Worm (Caenorhabditis elegans): Measurements from ENCODE around the gene F58A3.4.
A peak's percentile ranks its signal among the peaks of the same experiment; 100 is the strongest.

The F58A3.4 gene

ce11 chrX:10963453-10964046 is 46.9 kb downstream of the F58A3.4 start, which contains the start of gene nas-10 (continued):
- TF ChIP-seq Y79H2A.3 (GFP tag; conservative IDR thresholded peaks at IDR 0.05), result no peak
- no peak for TF ChIP-seq ceh-91 (GFP tag; IDR thresholded peaks at IDR 0.05)
- TF ChIP-seq D2030.7 (GFP tag; IDR thresholded peaks at IDR 0.05), result peak; percentile 73
- TF ChIP-seq mel-28 (tag; optimal IDR thresholded peaks at IDR 0.05; ENCODE audit: borderline replicate concordance), result peak; percentile 40
- no peak for TF ChIP-seq C06A6.2 (GFP tag; conservative IDR thresholded peaks at IDR 0.05)
- peak; percentile 54 to 56 for TF ChIP-seq let-607 (tag; optimal IDR thresholded peaks at IDR 0.05)
- peak; percentile 95 for TF ChIP-seq lin-26 (GFP tag; IDR thresholded peaks at IDR 0.05)
- TF ChIP-seq lsl-1 (GFP tag; optimal IDR thresholded peaks at IDR 0.05), result no peak
- TF ChIP-seq tlf-1 (GFP tag; optimal IDR thresholded peaks at IDR 0.05), result no peak
- TF ChIP-seq nfya-2 (GFP tag; IDR thresholded peaks at IDR 0.05), result no peak
- TF ChIP-seq sea-2 (GFP tag; IDR thresholded peaks at IDR 0.05), result no peak
- no peak for TF ChIP-seq fkh-3 (tag; optimal IDR thresholded peaks at IDR 0.05)
- TF ChIP-seq B0261.1 (tag; optimal IDR thresholded peaks at IDR 0.05), result peak; percentile 97
- TF ChIP-seq madf-3 (GFP tag; IDR thresholded peaks at IDR 0.05), result no peak
- TF ChIP-seq dpl-1 (GFP tag; optimal IDR thresholded peaks at IDR 0.05), result no peak
- no peak for TF ChIP-seq ztf-22 (GFP tag; optimal IDR thresholded peaks at IDR 0.05)
- TF ChIP-seq dpff-1 (tag; optimal IDR thresholded peaks at IDR 0.05), result no peak
- peak; percentile 72; the same call in 1 of the 2 replicates for TF ChIP-seq ceh-40 (GFP tag; IDR thresholded peaks at IDR 0.05)
- TF ChIP-seq F10E7.11 (tag; optimal IDR thresholded peaks at IDR 0.05), result no peak
- no peak for TF ChIP-seq nhr-120 (GFP tag; IDR thresholded peaks at IDR 0.05)
- TF ChIP-seq F33H1.4 (GFP tag; IDR thresholded peaks at IDR 0.05), result no peak
- no peak for TF ChIP-seq snpc-1.3 (tag; optimal IDR thresholded peaks at IDR 0.05; ENCODE audit: insufficient read depth)
- TF ChIP-seq aptf-3 (GFP tag; IDR thresholded peaks at IDR 0.05), result 0 out of 2 replicates have a peak, but pooled peaks have one; percentile 11
- peak; percentile 2 for TF ChIP-seq zim-3 (tag; optimal IDR thresholded peaks at IDR 0.05)
- TF ChIP-seq efl-1 (GFP tag; optimal IDR thresholded peaks at IDR 0.05), result no peak
- peak; percentile 64 for TF ChIP-seq B0035.1 (tag; optimal IDR thresholded peaks at IDR 0.05)
- TF ChIP-seq lsy-27 (tag; optimal IDR thresholded peaks at IDR 0.05; ENCODE audit: borderline replicate concordance, insufficient read depth), result peak; percentile 26
- no peak for TF ChIP-seq Y67H2A.10 (GFP tag; conservative IDR thresholded peaks at IDR 0.05)
- no peak for TF ChIP-seq lin-35 (GFP tag; optimal IDR thresholded peaks at IDR 0.05)
- TF ChIP-seq somi-1 (GFP tag; optimal IDR thresholded peaks at IDR 0.05), result peak; percentile 9
- TF ChIP-seq sptf-2 (GFP tag; optimal IDR thresholded peaks at IDR 0.05), result peak; percentile 2
- TF ChIP-seq hmg-20 (GFP tag; IDR thresholded peaks at IDR 0.05), result peak; percentile 57; the same call in 1 of the 2 replicates
- TF ChIP-seq ztf-6 (GFP tag; IDR thresholded peaks at IDR 0.05), result no peak
- TF ChIP-seq rcor-1 (GFP tag; IDR thresholded peaks at IDR 0.05), result peak; percentile 73
- TF ChIP-seq die-1 (tag; optimal IDR thresholded peaks at IDR 0.05), result peak; percentile 89
- TF ChIP-seq ztf-18 (tag; optimal IDR thresholded peaks at IDR 0.05), result peak; percentile 69
- TF ChIP-seq F22D6.2 (tag; optimal IDR thresholded peaks at IDR 0.05), result no peak
- TF ChIP-seq F52B5.7 (tag; optimal IDR thresholded peaks at IDR 0.05), result peak; percentile 65
- TF ChIP-seq nhr-27 (tag; optimal IDR thresholded peaks at IDR 0.05), result peak; percentile 59
- TF ChIP-seq repo-1 (tag; optimal IDR thresholded peaks at IDR 0.05), result no peak
- peak; percentile 99 for TF ChIP-seq tbp1 (GFP tag; optimal IDR thresholded peaks at IDR 0.05)

Measured in whole organism, young adult.